Worm (Caenorhabditis elegans): ENCODE data around the gene fbxa-157.

- no peak for TF ChIP-seq ztf-11 (tag; optimal IDR thresholded peaks at IDR 0.05)
- TF ChIP-seq lsy-2 (tag; optimal IDR thresholded peaks at IDR 0.05), result no peak
- no peak for TF ChIP-seq pha-4 (tag; optimal IDR thresholded peaks at IDR 0.05)
- TF ChIP-seq unc-62 (GFP tag; optimal IDR thresholded peaks at IDR 0.05), result no peak
- TF ChIP-seq sptf-1 (tag; optimal IDR thresholded peaks at IDR 0.05), result no peak
- no peak for TF ChIP-seq nhr-237 (tag; optimal IDR thresholded peaks at IDR 0.05)
- no peak for TF ChIP-seq elt-3 (tag; optimal IDR thresholded peaks at IDR 0.05)
- TF ChIP-seq tbx-8 (GFP tag; optimal IDR thresholded peaks at IDR 0.05), result no peak
- TF ChIP-seq ceh-83 (GFP tag; optimal IDR thresholded peaks at IDR 0.05), result no peak
Measured at ce11 chrV:17859519-17859918, 40.1 kb upstream of the fbxa-157 start.

Data from whole organism, mixed stage, embryonic.